Worm (Caenorhabditis elegans) whole organism, midembryonic: Measurements from ENCODE around the gene Y49E10.10.

Experiments used
- T22C8.4 ChIP-seq: fragments of 200-800 bp; sonication (Bioruptor generic); IDR thresholded peaks from 2 replicates; pipeline ENCODE4 v1.3.6; 2022; ENCODE audit warnings: missing genetic modification characterization, missing compliant biosample characterization
- cog-1 ChIP-seq: sonication (generic microtip); optimal IDR thresholded peaks from 2 replicates; lab custom pipeline; 2016; ENCODE audit warnings: missing genetic modification characterization, missing compliant biosample characterization
- flt-1 ChIP-seq: fragments of 200-800 bp; sonication (Bioruptor generic); IDR thresholded peaks from 2 replicates; pipeline ENCODE4 v1.3.6; 2022; ENCODE audit warnings: missing genetic modification characterization, missing compliant biosample characterization
- klf-2 ChIP-seq: fragments of 200-800 bp; sonication (Bioruptor generic); conservative IDR thresholded peaks from 2 replicates; pipeline ENCODE4 v1.3.6; 2022; ENCODE audit warnings: missing genetic modification reagents, missing genetic modification characterization, missing compliant biosample characterization
- med-1 ChIP-seq: sonication (generic microtip); optimal IDR thresholded peaks from 2 replicates; lab custom pipeline; 2017; ENCODE audit warnings: missing genetic modification characterization, mild to moderate bottlenecking, missing compliant biosample characterization, antibody characterized with exemption, missing genetic modification reagents; ENCODE audit not compliant: insufficient read depth
- ref-1 ChIP-seq: fragments of 200-800 bp; sonication (Bioruptor generic); conservative IDR thresholded peaks from 2 replicates; pipeline ENCODE4 v1.3.6; 2022; ENCODE audit warnings: missing genetic modification reagents, missing genetic modification characterization, missing compliant biosample characterization
- tab-1 ChIP-seq: fragments of 200-800 bp; sonication (Bioruptor generic); IDR thresholded peaks from 2 replicates; pipeline ENCODE4 v1.3.6; 2022; ENCODE audit warnings: missing genetic modification characterization, missing compliant biosample characterization
- ztf-23 ChIP-seq: fragments of 200-800 bp; sonication (Bioruptor generic); IDR thresholded peaks from 2 replicates; pipeline ENCODE4 v1.3.6; 2022; ENCODE audit warnings: missing genetic modification reagents, missing genetic modification characterization, missing compliant biosample characterization
- ztf-29 ChIP-seq: fragments of 200-800 bp; sonication (Bioruptor generic); IDR thresholded peaks from 2 replicates; pipeline ENCODE4 v1.3.6; 2022; ENCODE audit warnings: missing genetic modification reagents, missing genetic modification characterization, missing compliant biosample characterization

Gene Y49E10.10

ce11 chrIII:12368462-12369306, 26.6 kb upstream of the Y49E10.10 start, which contains the start of gene his-72:
his-72 (minus strand) TSS chrIII:12369050.
- TF ChIP-seq tab-1 (GFP tag; lab: Robert Waterston, UW) = peak; percentile 37; the same call in 1 of the 2 replicates
- peak; percentile 17; the same call in 1 of the 2 replicates for TF ChIP-seq ztf-29 (GFP tag; lab: Robert Waterston, UW)
- TF ChIP-seq T22C8.4 (GFP tag; lab: Robert Waterston, UW) = 0 out of 2 replicates have a peak, but pooled peaks have one; percentile 37
- TF ChIP-seq flt-1 (GFP tag; lab: Robert Waterston, UW) = peak; percentile 34; the same call in 1 of the 2 replicates
- TF ChIP-seq ref-1 (GFP tag; lab: Robert Waterston, UW) = no peak

- TF ChIP-seq ztf-23 (peak; percentile 50; the same call in 1 of the 2 replicates), flt-1 (GFP tag; lab: Robert Waterston, UW) (no peak)
Observed at ce11 chrIII:12369476-12369875, 25.8 kb upstream of the Y49E10.10 start.

ce11 chrIII:12370011-12370506, 25.2 kb upstream of the Y49E10.10 start, which contains the start of gene rpt-6:
rpt-6 (plus strand) TSS chrIII:12370456.
- no peak for TF ChIP-seq med-1 (GFP tag; lab: Kevin White, UChicago)
- TF ChIP-seq klf-2 (GFP tag; lab: Robert Waterston, UW) = no peak
- TF ChIP-seq ztf-23 = no peak
- no peak for TF ChIP-seq ztf-29 (GFP tag; lab: Robert Waterston, UW)
- TF ChIP-seq ref-1 (GFP tag; lab: Robert Waterston, UW) = no peak
- TF ChIP-seq tab-1 (GFP tag; lab: Robert Waterston, UW) = no peak
- no peak for TF ChIP-seq flt-1 (GFP tag; lab: Robert Waterston, UW)

- no peak for TF ChIP-seq ref-1 (GFP tag; lab: Robert Waterston, UW)
- TF ChIP-seq ztf-29 (GFP tag; lab: Robert Waterston, UW) = no peak
- no peak for TF ChIP-seq klf-2 (GFP tag; lab: Robert Waterston, UW)
- TF ChIP-seq cog-1 (tag; lab: Kevin White, UChicago) = no peak
- no peak for TF ChIP-seq ztf-23
- no peak for TF ChIP-seq med-1 (GFP tag; lab: Kevin White, UChicago)
- TF ChIP-seq tab-1 (GFP tag; lab: Robert Waterston, UW) = no peak
Observed at ce11 chrIII:12372080-12373065, 22.9 kb upstream of the Y49E10.10 start.

ce11 chrIII:12373306-12373705, 22.0 kb upstream of the Y49E10.10 start:
- no peak for TF ChIP-seq med-1 (GFP tag; lab: Kevin White, UChicago)
- TF ChIP-seq ref-1 (GFP tag; lab: Robert Waterston, UW) = no peak
- no peak for TF ChIP-seq klf-2 (GFP tag; lab: Robert Waterston, UW)
- no peak for TF ChIP-seq cog-1 (tag; lab: Kevin White, UChicago)
- TF ChIP-seq flt-1 (GFP tag; lab: Robert Waterston, UW) = no peak

ce11 chrIII:12373807-12374266, 21.4 kb upstream of the Y49E10.10 start, which contains the start of gene glrx-5:
glrx-5 (minus strand) TSS chrIII:12373857.
- TF ChIP-seq med-1 (GFP tag; lab: Kevin White, UChicago) (no peak), T22C8.4 (GFP tag; lab: Robert Waterston, UW) (no peak), cog-1 (tag; lab: Kevin White, UChicago) (no peak), klf-2 (GFP tag; lab: Robert Waterston, UW) (no peak), tab-1 (GFP tag; lab: Robert Waterston, UW) (no peak), ztf-29 (GFP tag; lab: Robert Waterston, UW) (no peak), flt-1 (GFP tag; lab: Robert Waterston, UW) (no peak), ref-1 (GFP tag; lab: Robert Waterston, UW) (no peak)

- TF ChIP-seq cog-1 (tag; lab: Kevin White, UChicago) = no peak
- TF ChIP-seq tab-1 (GFP tag; lab: Robert Waterston, UW) = no peak
- no peak for TF ChIP-seq ref-1 (GFP tag; lab: Robert Waterston, UW)
- TF ChIP-seq klf-2 (GFP tag; lab: Robert Waterston, UW) = no peak
- no peak for TF ChIP-seq flt-1 (GFP tag; lab: Robert Waterston, UW)
- no peak for TF ChIP-seq med-1 (GFP tag; lab: Kevin White, UChicago)
- no peak for TF ChIP-seq ztf-23
- TF ChIP-seq ztf-29 (GFP tag; lab: Robert Waterston, UW) = no peak
- TF ChIP-seq T22C8.4 (GFP tag; lab: Robert Waterston, UW) = no peak
Observed at ce11 chrIII:12375614-12376013, 19.7 kb upstream of the Y49E10.10 start.

ce11 chrIII:12377198-12377662, 18.0 kb upstream of the Y49E10.10 start, which contains the start of gene pph-4.2:
pph-4.2 (minus strand) TSS chrIII:12377248.
- no peak for TF ChIP-seq ztf-23
- no peak for TF ChIP-seq T22C8.4 (GFP tag; lab: Robert Waterston, UW)
- TF ChIP-seq flt-1 (GFP tag; lab: Robert Waterston, UW) = no peak
- no peak for TF ChIP-seq med-1 (GFP tag; lab: Kevin White, UChicago)
- TF ChIP-seq ref-1 (GFP tag; lab: Robert Waterston, UW) = no peak
- TF ChIP-seq klf-2 (GFP tag; lab: Robert Waterston, UW) = no peak
- TF ChIP-seq cog-1 (tag; lab: Kevin White, UChicago) = no peak
- TF ChIP-seq ztf-29 (GFP tag; lab: Robert Waterston, UW) = no peak
- no peak for TF ChIP-seq tab-1 (GFP tag; lab: Robert Waterston, UW)
